Worm (Caenorhabditis elegans) whole organism, young adult: ENCODE results near the gene Y34B4A.7.

Source experiments
- B0336.3 ChIP-seq: fragments of 200-800 bp; sonication (Bioruptor generic); IDR thresholded peaks from 2 replicates; pipeline ENCODE4 v1.3.6; 2022; ENCODE audit warnings: missing genetic modification characterization, missing compliant biosample characterization
- C17E4.6 ChIP-seq: fragments of 200-800 bp; sonication (Bioruptor generic); IDR thresholded peaks from 2 replicates; pipeline ENCODE4 v1.3.6; 2022; ENCODE audit warnings: missing genetic modification reagents, missing genetic modification characterization, missing compliant biosample characterization
- F22D6.2 ChIP-seq: sonication (generic microtip); optimal IDR thresholded peaks from 2 replicates; lab custom pipeline; 2016; ENCODE audit warnings: mild to moderate bottlenecking, missing genetic modification characterization, missing compliant biosample characterization
- F23B12.7 ChIP-seq: sonication (generic microtip); optimal IDR thresholded peaks from 2 replicates; lab custom pipeline; 2017; ENCODE audit warnings: missing genetic modification characterization, mild to moderate bottlenecking, missing compliant biosample characterization, antibody characterized with exemption, moderate library complexity; ENCODE audit not compliant: insufficient read depth
- F37B4.10 ChIP-seq: fragments of 200-800 bp; sonication (Bioruptor generic); IDR thresholded peaks from 2 replicates; pipeline ENCODE4 v1.3.6; 2022; ENCODE audit warnings: missing genetic modification characterization, missing compliant biosample characterization
- F49E8.2 ChIP-seq: sonication (generic microtip); optimal IDR thresholded peaks from 3 replicates; lab custom pipeline; 2017; ENCODE audit warnings: missing genetic modification characterization, mild to moderate bottlenecking, missing compliant biosample characterization, antibody characterized with exemption, moderate library complexity; ENCODE audit not compliant: insufficient read depth
- F57A8.1 ChIP-seq: fragments of 200-800 bp; sonication (Bioruptor generic); optimal IDR thresholded peaks from 2 replicates; lab custom pipeline; 2018; ENCODE audit warnings: mild to moderate bottlenecking, missing genetic modification characterization, moderate library complexity, missing compliant biosample characterization
- K11D2.4 ChIP-seq: fragments of 200-800 bp; sonication (Bioruptor generic); IDR thresholded peaks from 2 replicates; pipeline ENCODE4 v1.3.6; 2022; ENCODE audit warnings: missing genetic modification reagents, missing genetic modification characterization, missing compliant biosample characterization
- Y53F4B.3 ChIP-seq: fragments of 200-800 bp; sonication (Bioruptor generic); IDR thresholded peaks from 2 replicates; pipeline ENCODE4 v1.3.6; 2022; ENCODE audit warnings: missing genetic modification reagents, missing genetic modification characterization, missing compliant biosample characterization
- Y95B8A.8 ChIP-seq: fragments of 200-800 bp; sonication (Bioruptor generic); IDR thresholded peaks from 2 replicates; pipeline ENCODE4 v1.3.6; 2022; ENCODE audit warnings: missing genetic modification reagents, missing genetic modification characterization, missing compliant biosample characterization
- ZK185.1 ChIP-seq: sonication (generic microtip); optimal IDR thresholded peaks from 2 replicates; lab custom pipeline; 2016; ENCODE audit warnings: mild to moderate bottlenecking, missing genetic modification characterization, missing compliant biosample characterization; ENCODE audit not compliant: poor library complexity, severe bottlenecking
- atf-7 ChIP-seq: sonication (generic microtip); optimal IDR thresholded peaks from 2 replicates; lab custom pipeline; 2017; ENCODE audit warnings: mild to moderate bottlenecking, missing genetic modification characterization, missing compliant biosample characterization
- attf-3 ChIP-seq: fragments of 200-800 bp; sonication (Bioruptor generic); conservative IDR thresholded peaks from 2 replicates; pipeline ENCODE4 v1.3.6; 2022; ENCODE audit warnings: missing genetic modification reagents, missing genetic modification characterization, missing compliant biosample characterization
- attf-5 ChIP-seq: fragments of 200-800 bp; sonication (Bioruptor generic); optimal IDR thresholded peaks from 2 replicates; lab custom pipeline; 2018; ENCODE audit warnings: mild to moderate bottlenecking, missing genetic modification characterization, missing compliant biosample characterization
- bed-1 ChIP-seq: fragments of 200-800 bp; sonication (Bioruptor generic); IDR thresholded peaks from 2 replicates; pipeline ENCODE4 v1.3.6; 2022; ENCODE audit warnings: missing genetic modification reagents, missing genetic modification characterization, missing compliant biosample characterization
- cebp-1 ChIP-seq, 2 experiments: fragments of 200-800 bp in 1 of 2; sonication (Bioruptor generic) in 1 of 2; sonication (generic microtip) in 1 of 2; IDR thresholded peaks in 1 of 2; optimal IDR thresholded peaks in 1 of 2; 2 replicates each; pipeline versions ENCODE4 v1.3.6 to Lab custom; 2017 to 2022; ENCODE audit warnings: missing compliant biosample characterization in 2 of 2, missing genetic modification characterization in 2 of 2, mild to moderate bottlenecking in 1 of 2, missing genetic modification reagents in 1 of 2, moderate library complexity in 1 of 2
- ceh-91 ChIP-seq: fragments of 200-800 bp; sonication (Bioruptor generic); IDR thresholded peaks from 2 replicates; pipeline ENCODE4 v1.3.6; 2022; ENCODE audit warnings: missing genetic modification reagents, missing genetic modification characterization, missing compliant biosample characterization
- chd-7 ChIP-seq: sonication (generic microtip); optimal IDR thresholded peaks from 2 replicates; lab custom pipeline; 2016; ENCODE audit warnings: mild to moderate bottlenecking, missing genetic modification characterization, moderate library complexity, missing compliant biosample characterization
- die-1 ChIP-seq: sonication (generic microtip); optimal IDR thresholded peaks from 2 replicates; lab custom pipeline; 2016; ENCODE audit warnings: missing genotype, mild to moderate bottlenecking, missing genetic modification characterization, missing compliant biosample characterization
- dox-1 ChIP-seq: fragments of 200-800 bp; sonication (Bioruptor generic); IDR thresholded peaks from 2 replicates; pipeline ENCODE4 v1.3.6; 2022; ENCODE audit warnings: missing genetic modification reagents, missing genetic modification characterization, missing compliant biosample characterization
- egrh-3 ChIP-seq: fragments of 200-800 bp; sonication (Bioruptor generic); IDR thresholded peaks from 2 replicates; pipeline ENCODE4 v1.3.6; 2022; ENCODE audit warnings: missing genetic modification reagents, missing genetic modification characterization, missing compliant biosample characterization
- ekl-4 ChIP-seq: fragments of 200-800 bp; sonication (Bioruptor generic); IDR thresholded peaks from 2 replicates; pipeline ENCODE4 v1.3.6; 2022; ENCODE audit warnings: missing genetic modification reagents, missing genetic modification characterization, missing compliant biosample characterization
- ets-4 ChIP-seq: fragments of 200-800 bp; sonication (Bioruptor generic); optimal IDR thresholded peaks from 2 replicates; lab custom pipeline; 2018; ENCODE audit warnings: mild to moderate bottlenecking, missing genetic modification characterization, missing compliant biosample characterization
- hlh-26 ChIP-seq: fragments of 200-800 bp; sonication (Bioruptor generic); conservative IDR thresholded peaks from 2 replicates; pipeline ENCODE4 v1.3.6; 2022; ENCODE audit warnings: missing genetic modification reagents, missing genetic modification characterization, missing compliant biosample characterization
- hmg-1.2 ChIP-seq: fragments of 200-800 bp; sonication (Bioruptor generic); IDR thresholded peaks from 2 replicates; pipeline ENCODE4 v1.3.6; 2022; ENCODE audit warnings: missing genetic modification reagents, missing genetic modification characterization, missing compliant biosample characterization
- lag-1 ChIP-seq: fragments of 200-800 bp; sonication (Bioruptor generic); IDR thresholded peaks from 2 replicates; pipeline ENCODE4 v1.3.6; 2022; ENCODE audit warnings: missing genetic modification reagents, missing genetic modification characterization, missing compliant biosample characterization
- let-607 ChIP-seq, 2 experiments: fragments of 200-800 bp in 1 of 2; sonication (Bioruptor generic) in 1 of 2; sonication (generic microtip) in 1 of 2; optimal IDR thresholded peaks; 2 replicates each; lab custom pipeline; 2016 to 2018; ENCODE audit warnings: mild to moderate bottlenecking in 2 of 2, missing compliant biosample characterization in 2 of 2, missing genetic modification characterization in 2 of 2, moderate library complexity in 2 of 2, missing genotype in 1 of 2
- lsy-27 ChIP-seq: sonication (generic microtip); optimal IDR thresholded peaks from 2 replicates; lab custom pipeline; 2017; ENCODE audit warnings: missing genetic modification characterization, mild to moderate bottlenecking, missing compliant biosample characterization, antibody characterized with exemption, missing genotype, borderline replicate concordance; ENCODE audit not compliant: insufficient read depth
- madf-10 ChIP-seq: sonication (generic microtip); optimal IDR thresholded peaks from 2 replicates; lab custom pipeline; 2016; ENCODE audit warnings: mild to moderate bottlenecking, missing genetic modification characterization, missing compliant biosample characterization
- madf-8 ChIP-seq: fragments of 200-800 bp; sonication (Bioruptor generic); conservative IDR thresholded peaks from 2 replicates; pipeline ENCODE4 v1.3.6; 2022; ENCODE audit warnings: missing genetic modification reagents, missing genetic modification characterization, missing compliant biosample characterization
- mcd-1 ChIP-seq: fragments of 200-800 bp; sonication (Bioruptor generic); IDR thresholded peaks from 2 replicates; pipeline ENCODE4 v1.3.6; 2022; ENCODE audit warnings: missing genetic modification reagents, missing genetic modification characterization, missing compliant biosample characterization
- mes-4 ChIP-seq: sonication (generic microtip); optimal IDR thresholded peaks from 2 replicates; lab custom pipeline; 2016; ENCODE audit warnings: missing genotype, missing genetic modification characterization, missing compliant biosample characterization
- nfya-1 ChIP-seq: sonication (generic microtip); optimal IDR thresholded peaks from 2 replicates; lab custom pipeline; 2017; ENCODE audit warnings: antibody characterized with exemption, missing compliant biosample characterization, missing genetic modification characterization, borderline replicate concordance; ENCODE audit not compliant: insufficient read depth
- nfyb-1 ChIP-seq: fragments of 200-800 bp; sonication (Bioruptor generic); IDR thresholded peaks from 2 replicates; pipeline ENCODE4 v1.3.6; 2022; ENCODE audit warnings: missing genetic modification reagents, missing genetic modification characterization, missing compliant biosample characterization
- nhr-80 ChIP-seq: sonication (generic microtip); optimal IDR thresholded peaks from 2 replicates; lab custom pipeline; 2016; ENCODE audit warnings: missing genetic modification characterization, missing compliant biosample characterization
- nhr-90 ChIP-seq: sonication (generic microtip); optimal IDR thresholded peaks from 2 replicates; lab custom pipeline; 2016; ENCODE audit warnings: missing genotype, mild to moderate bottlenecking, missing genetic modification characterization, missing compliant biosample characterization
- pbrm-1 ChIP-seq: fragments of 200-800 bp; sonication (Bioruptor generic); IDR thresholded peaks from 2 replicates; pipeline ENCODE4 v1.3.6; 2022; ENCODE audit warnings: missing genetic modification reagents, missing genetic modification characterization, missing compliant biosample characterization
- pha-4 ChIP-seq: fragments of 150-350 bp; sonication (generic microtip); optimal IDR thresholded peaks from 2 replicates; lab custom pipeline; 2014; ENCODE audit warnings: missing biosample characterization, missing genetic modification reagents, missing genetic modification characterization
- rpc-1 ChIP-seq, 2 experiments: fragments of 150-350 bp in 1 of 2; sonication (generic microtip) in 1 of 2; optimal IDR thresholded peaks; 2 replicates each; lab custom pipeline; 2014 to 2018; ENCODE audit warnings: missing biosample characterization in 1 of 2, missing genetic modification characterization in 1 of 2, missing genetic modification reagents in 1 of 2, missing genotype in 1 of 2
- snpc-3.4 ChIP-seq: sonication (generic microtip); optimal IDR thresholded peaks from 2 replicates; lab custom pipeline; 2017; ENCODE audit warnings: missing genetic modification characterization, mild to moderate bottlenecking, missing compliant biosample characterization, antibody characterized with exemption, moderate library complexity, missing genotype, missing genetic modification reagents
- snpc-4 ChIP-seq, 5 experiments: fragments of 150-350 bp in 1 of 5; sonication (generic microtip) in 4 of 5; optimal IDR thresholded peaks; 2 replicates each; lab custom pipeline; 2014 to 2018; ENCODE audit warnings: missing genetic modification characterization in 5 of 5, missing biosample characterization in 3 of 5, antibody characterized with exemption in 2 of 5, mild to moderate bottlenecking in 2 of 5, missing compliant biosample characterization in 2 of 5, missing genotype in 2 of 5, moderate library complexity in 2 of 5, missing genetic modification reagents in 1 of 5
- somi-1 ChIP-seq: fragments of 200-800 bp; sonication (Bioruptor generic); optimal IDR thresholded peaks from 2 replicates; lab custom pipeline; 2018; ENCODE audit warnings: mild to moderate bottlenecking, missing genetic modification characterization, missing compliant biosample characterization
- tlf-1 ChIP-seq: fragments of 200-800 bp; sonication (Bioruptor generic); optimal IDR thresholded peaks from 2 replicates; lab custom pipeline; 2018; ENCODE audit warnings: mild to moderate bottlenecking, missing genetic modification characterization, missing compliant biosample characterization
- unc-62 ChIP-seq: fragments of 150-350 bp; optimal IDR thresholded peaks from 2 replicates; lab custom pipeline; 2014; ENCODE audit warnings: missing biosample characterization, missing genetic modification reagents, missing genetic modification characterization
- ztf-22 ChIP-seq: fragments of 200-800 bp; sonication (Bioruptor generic); optimal IDR thresholded peaks from 2 replicates; lab custom pipeline; 2018; ENCODE audit warnings: mild to moderate bottlenecking, missing genetic modification characterization, moderate library complexity, missing compliant biosample characterization
- ztf-28 ChIP-seq: fragments of 200-800 bp; sonication (Bioruptor generic); IDR thresholded peaks from 2 replicates; pipeline ENCODE4 v1.3.6; 2022; ENCODE audit warnings: missing genetic modification reagents, missing genetic modification characterization, missing compliant biosample characterization

The Y34B4A.7 gene

ce11 chrX:5213565-5213964 is 30.6 kb upstream of the Y34B4A.7 start:
- TF ChIP-seq mes-4 (tag; lab: Kevin White, UChicago) (no peak), attf-3 (no peak), bed-1 (GFP tag; lab: Robert Waterston, UW) (no peak), somi-1 (GFP tag; lab: Kevin White, UChicago) (no peak), ztf-22 (GFP tag; lab: Kevin White, UChicago) (peak; percentile 66), egrh-3 (GFP tag; lab: Robert Waterston, UW) (no peak), ZK185.1 (no peak), attf-5 (no peak), F57A8.1 (GFP tag; lab: Kevin White, UChicago) (no peak), lag-1 (no peak), snpc-3.4 (tag; lab: Kevin White, UChicago) (no peak), snpc-4 (GFP tag; optimal IDR thresholded peaks at IDR 0.05; lab: Kevin White, UChicago) (no peak), snpc-4 (tag; optimal IDR thresholded peaks at IDR 0.05; lab: Kevin White, UChicago) (peak in 1 of 4 experiments; percentile 4), die-1 (tag; lab: Kevin White, UChicago) (no peak), B0336.3 (no peak), pbrm-1 (GFP tag; lab: Robert Waterston, UW) (0 out of 2 replicates have a peak, but pooled peaks have one; percentile 19), ets-4 (GFP tag; lab: Kevin White, UChicago) (peak; percentile 39), F37B4.10 (GFP tag; lab: Robert Waterston, UW) (no peak), chd-7 (tag; lab: Kevin White, UChicago) (no peak), ekl-4 (GFP tag; lab: Robert Waterston, UW) (no peak), nfya-1 (tag; lab: Kevin White, UChicago) (no peak), Y95B8A.8 (GFP tag; lab: Robert Waterston, UW) (no peak), dox-1 (GFP tag; lab: Robert Waterston, UW) (0 out of 2 replicates have a peak, but pooled peaks have one; percentile 8), K11D2.4 (GFP tag; lab: Robert Waterston, UW) (no peak), lsy-27 (tag; lab: Kevin White, UChicago) (no peak), madf-10 (tag; lab: Kevin White, UChicago) (no peak), ztf-28 (no peak), hmg-1.2 (no peak), hlh-26 (GFP tag; lab: Robert Waterston, UW) (no peak), F22D6.2 (tag; lab: Kevin White, UChicago) (no peak), unc-62 (GFP tag; lab: Kevin White, UChicago) (no peak), let-607 (tag; optimal IDR thresholded peaks at IDR 0.05; lab: Kevin White, UChicago) (peak in 1 of 2 experiments; percentile 61), cebp-1 (GFP tag; IDR thresholded peaks at IDR 0.05; lab: Robert Waterston, UW) (no peak), cebp-1 (tag; optimal IDR thresholded peaks at IDR 0.05; lab: Kevin White, UChicago) (peak; percentile 2), nhr-90 (peak; percentile 15), pha-4 (tag; lab: Kevin White, UChicago) (no peak), C17E4.6 (GFP tag; lab: Robert Waterston, UW) (no peak), nfyb-1 (GFP tag; lab: Robert Waterston, UW) (0 out of 2 replicates have a peak, but pooled peaks have one; percentile 44), F49E8.2 (tag; lab: Kevin White, UChicago) (no peak), nhr-80 (tag; lab: Kevin White, UChicago) (peak; percentile 97), ceh-91 (GFP tag; lab: Robert Waterston, UW) (no peak), Y53F4B.3 (GFP tag; lab: Robert Waterston, UW) (no peak), mcd-1 (GFP tag; lab: Robert Waterston, UW) (no peak), madf-8 (GFP tag; lab: Robert Waterston, UW) (no peak), atf-7 (peak; percentile 54), F23B12.7 (no peak), rpc-1 (optimal IDR thresholded peaks at IDR 0.05; lab: Kevin White, UChicago) (no peak), rpc-1 (tag; optimal IDR thresholded peaks at IDR 0.05; lab: Kevin White, UChicago) (no peak), tlf-1 (GFP tag; lab: Kevin White, UChicago) (no peak)
